Worm (Caenorhabditis elegans) whole organism, L2 larva: ENCODE measurements around the gene R13D11.4.

Experiments
- ama-1 ChIP-seq: fragments of 150-350 bp; optimal IDR thresholded peaks from 2 replicates; lab custom pipeline; 2018; ENCODE audit warnings: inconsistent platforms
- nhr-23 ChIP-seq: fragments of 150-350 bp; optimal IDR thresholded peaks from 2 replicates; lab custom pipeline; 2014; ENCODE audit warnings: missing biosample characterization, missing genetic modification reagents, missing genetic modification characterization

- no peak for TF ChIP-seq ama-1
- no peak for TF ChIP-seq nhr-23
These were observed 38.4 kb downstream of the R13D11.4 start for ce11 chrV:849042-849441.
